Fruit fly (Drosophila melanogaster): ENCODE data around the gene CG13949.

The CG13949 gene

dm6 chr2L:842873-843272, 12.3 kb upstream of the CG13949 start:
- TF ChIP-seq CG11617 (GFP tag; optimal IDR thresholded peaks at IDR 0.05) (no peak), tj (GFP tag; optimal IDR thresholded peaks at IDR 0.05) (peak; percentile 57), Clk (GFP tag; optimal IDR thresholded peaks at IDR 0.05) (no peak)

DNA sequence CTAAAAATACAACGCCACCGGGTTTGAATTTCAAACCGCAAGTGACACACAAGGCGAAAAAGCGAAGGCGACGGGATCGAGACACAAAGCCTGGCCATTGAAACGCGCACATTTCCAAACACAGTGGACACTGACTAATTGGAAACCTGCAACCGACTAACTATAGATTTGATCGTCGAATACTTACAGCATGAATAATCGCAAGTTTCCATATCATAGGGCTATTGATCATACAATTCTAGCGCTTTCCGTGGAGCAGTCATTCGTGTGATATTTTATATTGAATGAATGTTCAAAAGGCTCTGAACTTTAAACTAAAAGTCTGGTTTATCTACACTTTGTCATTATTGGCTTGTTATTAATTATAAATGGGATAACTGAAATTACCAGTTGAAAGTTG, 11.8 kb upstream of the CG13949 start:
- TF ChIP-seq Crg-1 (GFP tag; optimal IDR thresholded peaks at IDR 0.05) (peak; percentile 15), CG12768 (GFP tag; optimal IDR thresholded peaks at IDR 0.05) (no peak), CG11617 (GFP tag; optimal IDR thresholded peaks at IDR 0.05) (peak; percentile 39)

DNA sequence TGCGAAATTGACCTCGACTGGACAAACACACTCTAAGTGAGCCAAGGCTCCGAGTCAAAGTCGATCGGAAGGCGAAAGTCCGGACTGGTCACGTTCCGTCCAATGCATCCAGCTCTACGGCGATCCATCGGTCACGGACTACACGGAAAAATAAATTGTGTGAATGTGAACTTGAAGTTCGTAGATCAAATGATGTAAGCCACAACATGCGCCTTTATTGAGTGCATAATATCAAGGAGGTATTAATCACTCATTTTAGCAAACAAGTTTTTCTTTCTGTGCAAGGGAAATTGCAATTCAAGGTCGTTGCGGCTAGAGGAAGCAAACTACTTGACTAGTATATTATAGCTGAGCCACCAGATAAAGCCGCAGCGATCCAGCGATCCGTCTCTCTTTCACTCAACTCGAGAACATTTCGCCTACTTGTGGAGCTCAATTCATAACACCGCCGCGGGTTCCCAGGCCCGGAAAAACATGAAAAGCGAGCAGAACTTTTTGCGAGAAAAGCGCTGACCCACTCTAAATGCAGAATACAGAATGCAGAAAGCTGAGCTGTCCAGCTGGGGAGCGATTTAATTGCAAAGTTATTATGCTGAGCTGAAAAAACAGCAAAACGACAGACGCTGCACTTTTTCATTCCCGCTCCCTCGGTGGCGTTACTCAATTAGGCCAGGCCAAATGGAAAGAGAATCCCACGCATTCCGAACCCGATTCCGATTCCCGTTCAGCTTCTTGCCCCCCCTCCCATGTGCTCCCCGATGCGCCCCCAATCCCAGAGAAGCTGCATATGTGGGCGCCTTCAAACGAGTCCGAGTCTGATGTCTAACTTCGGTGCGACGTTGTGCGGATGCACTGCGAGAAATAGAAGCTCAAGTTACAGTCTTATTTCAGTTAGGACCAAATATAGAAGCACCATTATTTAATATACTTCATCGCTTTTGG, 11.0 kb upstream of the CG13949 start:
- TF ChIP-seq CG11617 (GFP tag; optimal IDR thresholded peaks at IDR 0.05) (peak; percentile 13), Clk (GFP tag; optimal IDR thresholded peaks at IDR 0.05) (no peak), pad (GFP tag; optimal IDR thresholded peaks at IDR 0.05) (no peak), Crg-1 (GFP tag; optimal IDR thresholded peaks at IDR 0.05) (no peak), kay (GFP tag; ENCODE audit: borderline replicate concordance) (no peak), CG7045 (GFP tag; optimal IDR thresholded peaks at IDR 0.05) (peak; percentile 35), CG12768 (GFP tag; optimal IDR thresholded peaks at IDR 0.05) (peak; percentile 71), cnc (optimal IDR thresholded peaks at IDR 0.05) (no peak), CG5204 (GFP tag; optimal IDR thresholded peaks at IDR 0.05) (no peak), CG33017 (tag; optimal IDR thresholded peaks at IDR 0.05) (peak; percentile 60), toe (GFP tag; optimal IDR thresholded peaks at IDR 0.05) (no peak), ovo (GFP tag; optimal IDR thresholded peaks at IDR 0.05) (no peak), CG1620 (GFP tag; optimal IDR thresholded peaks at IDR 0.05) (no peak), Hr96 (GFP tag; optimal IDR thresholded peaks at IDR 0.05) (no peak), cic (GFP tag; optimal IDR thresholded peaks at IDR 0.05) (no peak), bab1 (GFP tag; optimal IDR thresholded peaks at IDR 0.05) (peak; percentile 65), CG14711 (tag; optimal IDR thresholded peaks at IDR 0.05) (peak; percentile 43), CG7101 (tag; optimal IDR thresholded peaks at IDR 0.05) (peak; percentile 68), Mnt (GFP tag; optimal IDR thresholded peaks at IDR 0.05) (no peak), tj (GFP tag; optimal IDR thresholded peaks at IDR 0.05) (peak; percentile 100)

DNA sequence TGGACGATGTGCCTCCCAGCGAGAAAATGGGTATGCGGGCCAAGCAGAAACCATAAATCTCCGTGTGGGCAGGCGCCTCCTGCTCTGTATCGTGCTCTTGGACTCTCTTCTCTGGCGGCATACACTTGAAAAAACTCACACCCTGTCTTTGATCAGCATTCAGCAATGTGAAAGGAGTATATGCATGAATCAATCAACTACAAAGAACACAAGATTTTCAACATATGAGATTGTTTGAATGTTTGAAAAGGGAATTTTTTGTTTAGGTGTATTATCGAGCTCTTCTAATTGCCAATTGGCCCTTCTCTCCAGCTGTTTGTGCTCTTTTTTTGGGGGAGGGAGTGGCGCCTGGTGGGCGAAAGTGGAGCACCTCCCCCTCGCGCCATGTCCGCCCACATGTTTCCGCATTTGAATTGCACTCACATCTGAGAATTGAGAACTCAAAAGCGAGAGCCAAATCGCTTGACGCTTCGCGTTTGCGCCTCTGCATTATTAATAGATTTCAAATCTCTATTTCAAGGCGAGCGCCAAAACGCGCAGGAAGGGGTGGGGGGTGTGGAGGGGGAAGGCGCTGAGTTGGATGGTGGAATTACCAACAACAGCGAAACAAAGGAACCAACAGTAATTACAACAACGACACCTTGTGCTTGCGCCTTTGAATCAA, 9.7 kb upstream of the CG13949 start:
- TF ChIP-seq toe (GFP tag; optimal IDR thresholded peaks at IDR 0.05) (peak; percentile 36), Crg-1 (GFP tag; optimal IDR thresholded peaks at IDR 0.05) (no peak), CG5204 (GFP tag; optimal IDR thresholded peaks at IDR 0.05) (peak; percentile 21), tj (GFP tag; optimal IDR thresholded peaks at IDR 0.05) (no peak), cnc (optimal IDR thresholded peaks at IDR 0.05) (no peak), kay (GFP tag; ENCODE audit: borderline replicate concordance) (no peak), bab1 (GFP tag; optimal IDR thresholded peaks at IDR 0.05) (no peak), cic (GFP tag; optimal IDR thresholded peaks at IDR 0.05) (no peak), CG33017 (tag; optimal IDR thresholded peaks at IDR 0.05) (peak; percentile 58), ovo (GFP tag; optimal IDR thresholded peaks at IDR 0.05) (peak; percentile 28), CG14711 (tag; optimal IDR thresholded peaks at IDR 0.05) (peak; percentile 62), Mnt (GFP tag; optimal IDR thresholded peaks at IDR 0.05) (no peak), CG7045 (GFP tag; optimal IDR thresholded peaks at IDR 0.05) (peak; percentile 67), pad (GFP tag; optimal IDR thresholded peaks at IDR 0.05) (no peak), CG12768 (GFP tag; optimal IDR thresholded peaks at IDR 0.05) (peak; percentile 33), CG7101 (tag; optimal IDR thresholded peaks at IDR 0.05) (peak; percentile 58), Hr96 (GFP tag; optimal IDR thresholded peaks at IDR 0.05) (peak; percentile 11), CG1620 (GFP tag; optimal IDR thresholded peaks at IDR 0.05) (no peak), Clk (GFP tag; optimal IDR thresholded peaks at IDR 0.05) (peak; percentile 11)

dm6 chr2L:846167-846868, 8.8 kb upstream of the CG13949 start:
- TF ChIP-seq cnc (optimal IDR thresholded peaks at IDR 0.05) (no peak), CG1620 (GFP tag; optimal IDR thresholded peaks at IDR 0.05) (no peak), CG7101 (tag; optimal IDR thresholded peaks at IDR 0.05) (peak; percentile 32), CG33017 (tag; optimal IDR thresholded peaks at IDR 0.05) (peak; percentile 1), ovo (GFP tag; optimal IDR thresholded peaks at IDR 0.05) (no peak), cic (GFP tag; optimal IDR thresholded peaks at IDR 0.05) (no peak), tj (GFP tag; optimal IDR thresholded peaks at IDR 0.05) (peak; percentile 63), Mnt (GFP tag; optimal IDR thresholded peaks at IDR 0.05) (no peak), toe (GFP tag; optimal IDR thresholded peaks at IDR 0.05) (peak; percentile 17), CG14711 (tag; optimal IDR thresholded peaks at IDR 0.05) (peak; percentile 47), CG11617 (GFP tag; optimal IDR thresholded peaks at IDR 0.05) (peak; percentile 2), Hr96 (GFP tag; optimal IDR thresholded peaks at IDR 0.05) (no peak), pad (GFP tag; optimal IDR thresholded peaks at IDR 0.05) (no peak), kay (GFP tag; ENCODE audit: borderline replicate concordance) (no peak), CG5204 (GFP tag; optimal IDR thresholded peaks at IDR 0.05) (no peak), bab1 (GFP tag; optimal IDR thresholded peaks at IDR 0.05) (no peak), Crg-1 (GFP tag; optimal IDR thresholded peaks at IDR 0.05) (no peak), Clk (GFP tag; optimal IDR thresholded peaks at IDR 0.05) (no peak), CG12768 (GFP tag; optimal IDR thresholded peaks at IDR 0.05) (peak; percentile 38), CG7045 (GFP tag; optimal IDR thresholded peaks at IDR 0.05) (peak; percentile 51)
